Fruit fly (Drosophila melanogaster) whole organism: ENCODE data around the gene CG5568.

Experiments
- CG8478 ChIP-seq: fragments of >200 bp; optimal IDR thresholded peaks from 2 replicates; lab custom pipeline; 2018; ENCODE audit warnings: inconsistent platforms
- EcR ChIP-seq, 2 experiments: fragments of >200 bp; optimal IDR thresholded peaks; 2 replicates each; lab custom pipeline; 2017; ENCODE audit warnings: missing biosample characterization in 2 of 2, missing genetic modification characterization in 2 of 2, missing genetic modification reagents in 2 of 2
- psq ChIP-seq: fragments of >200 bp; optimal IDR thresholded peaks from 2 replicates; lab custom pipeline; 2017
- usp ChIP-seq: fragments of >200 bp; optimal IDR thresholded peaks from 2 replicates; lab custom pipeline; 2017; ENCODE audit warnings: missing biosample characterization, missing genetic modification characterization, mixed read lengths

DNA sequence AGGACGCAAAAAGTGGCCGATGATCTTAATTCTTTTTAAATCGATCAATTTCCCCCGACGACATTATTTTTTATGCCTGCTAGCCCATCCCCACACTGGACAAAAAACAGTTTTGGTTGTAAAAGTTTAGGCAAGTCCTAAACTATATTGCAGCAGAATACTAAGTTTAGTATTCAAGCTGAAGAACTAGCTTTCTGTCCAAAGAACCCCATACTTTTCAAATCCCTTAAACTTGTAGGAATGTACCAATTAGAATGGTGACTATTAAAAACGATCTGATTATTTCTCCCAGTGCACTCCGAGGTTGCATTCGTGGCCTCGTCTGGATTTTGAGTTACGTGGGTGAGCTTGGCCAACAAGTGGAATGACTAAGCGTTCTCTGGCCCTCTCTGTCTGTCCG, 45.8 kb upstream of the CG5568 start:
- no peak for TF ChIP-seq usp (GFP tag; lab: Kevin White, UChicago)
- TF ChIP-seq psq = no peak
- no peak for TF ChIP-seq CG8478 (lab: Kevin White, UChicago)
- TF ChIP-seq EcR (GFP tag; optimal IDR thresholded peaks at IDR 0.05; lab: Kevin White, UChicago) = no peak
